Fruit fly (Drosophila melanogaster) whole organism, prepupa: ENCODE results near the gene CG10588.

Experiments used
- Blimp-1 ChIP-seq: fragments of 200-800 bp; sonication (Bioruptor generic); optimal IDR thresholded peaks from 3 replicates; lab custom pipeline; 2017; ENCODE audit warnings: missing biosample characterization, missing genetic modification characterization, mild to moderate bottlenecking, moderate library complexity, missing genetic modification reagents
- CG11902 ChIP-seq: fragments of 200-800 bp; sonication (Bioruptor generic); optimal IDR thresholded peaks from 3 replicates; lab custom pipeline; 2016; ENCODE audit warnings: missing biosample characterization, missing genetic modification characterization
- CG31627 ChIP-seq: fragments of 200-800 bp; sonication (Bioruptor generic); optimal IDR thresholded peaks from 3 replicates; lab custom pipeline; 2016; ENCODE audit warnings: missing biosample characterization, missing genetic modification characterization
- CG7368 ChIP-seq: fragments of 200-800 bp; sonication (Bioruptor generic); optimal IDR thresholded peaks from 3 replicates; lab custom pipeline; 2016; ENCODE audit warnings: missing biosample characterization, missing genetic modification characterization
- CG8319 ChIP-seq: fragments of 200-800 bp; sonication (Bioruptor generic); optimal IDR thresholded peaks from 3 replicates; lab custom pipeline; 2016; ENCODE audit warnings: missing biosample characterization, missing genetic modification characterization
- CG8632 ChIP-seq: fragments of 200-800 bp; sonication (Bioruptor generic); optimal IDR thresholded peaks from 3 replicates; lab custom pipeline; 2016; ENCODE audit warnings: missing biosample characterization, missing genetic modification characterization
- CG9139 ChIP-seq: fragments of 200-800 bp; sonication (Bioruptor generic); optimal IDR thresholded peaks from 3 replicates; lab custom pipeline; 2017; ENCODE audit warnings: missing biosample characterization, mild to moderate bottlenecking, missing genetic modification characterization
- Hr39 ChIP-seq: fragments of 200-800 bp; sonication (Bioruptor generic); optimal IDR thresholded peaks from 2 replicates; lab custom pipeline; 2016; ENCODE audit warnings: missing biosample characterization, missing genetic modification characterization
- Met ChIP-seq: fragments of 200-800 bp; sonication (Bioruptor generic); optimal IDR thresholded peaks from 3 replicates; lab custom pipeline; 2016; ENCODE audit warnings: missing biosample characterization, missing genetic modification characterization
- OdsH ChIP-seq: fragments of 200-800 bp; sonication (Bioruptor generic); optimal IDR thresholded peaks from 3 replicates; lab custom pipeline; 2016; ENCODE audit warnings: missing biosample characterization, missing genetic modification characterization
- Sox102F ChIP-seq: fragments of 200-800 bp; sonication (Bioruptor generic); optimal IDR thresholded peaks from 2 replicates; lab custom pipeline; 2016; ENCODE audit warnings: missing biosample characterization, mild to moderate bottlenecking, missing genetic modification characterization
- Sox14 ChIP-seq: fragments of 200-800 bp; sonication (Bioruptor generic); optimal IDR thresholded peaks from 3 replicates; lab custom pipeline; 2016; ENCODE audit warnings: missing biosample characterization, missing genetic modification characterization
- dac ChIP-seq: fragments of 200-800 bp; sonication (Bioruptor generic); optimal IDR thresholded peaks from 2 replicates; lab custom pipeline; 2017; ENCODE audit warnings: missing biosample characterization, mild to moderate bottlenecking, missing genetic modification characterization
- eg ChIP-seq: fragments of 200-800 bp; sonication (Bioruptor generic); IDR thresholded peaks from 3 replicates; pipeline ENCODE4 v1.3.6; 2022; ENCODE audit warnings: missing biosample characterization, missing genetic modification characterization

DNA sequence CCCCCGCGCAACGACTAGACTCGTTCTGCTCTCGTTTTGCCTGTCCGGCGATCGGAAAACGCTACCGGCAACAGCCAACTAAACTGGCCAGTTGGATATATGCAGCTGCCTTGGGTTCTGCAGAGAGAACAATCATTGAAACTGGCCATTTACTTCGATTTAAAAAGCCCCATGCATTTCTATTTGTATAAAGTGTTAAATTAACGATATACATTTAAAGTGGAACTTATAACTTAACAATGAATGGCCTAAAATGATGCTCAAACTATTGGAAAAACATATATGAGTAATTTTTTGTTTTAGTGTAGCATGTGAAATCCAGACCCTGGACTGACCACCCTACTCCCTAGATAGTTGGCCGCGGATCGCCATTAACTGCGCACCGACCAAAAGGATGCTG, 32.1 kb downstream of the CG10588 start:
- no peak for TF ChIP-seq Hr39 (GFP tag; lab: Kevin White, UChicago)
- TF ChIP-seq CG11902 (GFP tag; lab: Kevin White, UChicago) = no peak
- peak; percentile 58 for TF ChIP-seq OdsH
- TF ChIP-seq CG31627 = no peak
- peak; percentile 16 for TF ChIP-seq CG8632 (GFP tag; lab: Kevin White, UChicago)
- no peak for TF ChIP-seq Sox102F (GFP tag; lab: Kevin White, UChicago)
- peak; percentile 41 for TF ChIP-seq CG7368 (GFP tag; lab: Kevin White, UChicago)
- TF ChIP-seq CG8319 (GFP tag; lab: Kevin White, UChicago) = no peak
- TF ChIP-seq dac (GFP tag; lab: Kevin White, UChicago) = no peak
- peak; percentile 45 for TF ChIP-seq CG9139 (GFP tag; lab: Kevin White, UChicago)
- peak; percentile 27 for TF ChIP-seq Met (GFP tag; lab: Kevin White, UChicago)
- TF ChIP-seq eg = peak; percentile 54; the same call in 2 of the 3 replicates
- peak; percentile 75 for TF ChIP-seq Sox14 (GFP tag; lab: Kevin White, UChicago)
- no peak for TF ChIP-seq Blimp-1 (GFP tag; lab: Kevin White, UChicago)
